Worm (Caenorhabditis elegans): ENCODE measurements around the gene bre-3.

DNA sequence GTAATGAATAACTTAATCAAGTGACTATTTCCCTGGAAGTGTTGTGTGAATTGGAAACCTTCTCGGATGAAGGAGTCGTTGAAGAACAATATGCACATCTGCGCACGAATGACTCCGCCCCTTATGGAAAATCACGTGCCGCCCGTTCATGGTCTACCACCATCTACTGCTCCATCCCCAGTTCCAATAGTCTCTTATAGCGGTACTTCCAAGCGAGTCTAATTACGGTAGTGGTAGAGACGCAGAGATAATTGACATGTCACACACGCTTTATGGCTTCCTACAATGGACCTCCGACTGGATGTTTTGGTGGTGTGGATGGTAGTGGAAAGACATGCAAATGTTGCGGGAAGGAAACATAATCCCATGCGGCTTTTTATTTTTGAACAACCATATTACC lies 34.3 kb downstream of the bre-3 start:
- no peak for TF ChIP-seq attf-5 (GFP tag; optimal IDR thresholded peaks at IDR 0.05)
- TF ChIP-seq egl-44 (GFP tag; IDR thresholded peaks at IDR 0.05): no peak
- TF ChIP-seq Y53F4B.3 (GFP tag; IDR thresholded peaks at IDR 0.05): no peak
- no peak for TF ChIP-seq bed-2 (GFP tag; IDR thresholded peaks at IDR 0.05)
- TF ChIP-seq ets-4 (GFP tag; optimal IDR thresholded peaks at IDR 0.05): no peak
- TF ChIP-seq chd-7 (tag; optimal IDR thresholded peaks at IDR 0.05): no peak
- no peak for TF ChIP-seq F49E8.2 (tag; optimal IDR thresholded peaks at IDR 0.05; ENCODE audit: insufficient read depth)
- no peak for TF ChIP-seq ceh-40 (GFP tag; IDR thresholded peaks at IDR 0.05)
- no peak for TF ChIP-seq lin-35 (GFP tag; optimal IDR thresholded peaks at IDR 0.05)
- no peak for TF ChIP-seq hmg-1.2 (GFP tag; IDR thresholded peaks at IDR 0.05)
- no peak for TF ChIP-seq zim-3 (tag; optimal IDR thresholded peaks at IDR 0.05)
- TF ChIP-seq tbx-9 (tag; optimal IDR thresholded peaks at IDR 0.05; ENCODE audit: borderline replicate concordance): no peak
- TF ChIP-seq nfya-1 (tag; optimal IDR thresholded peaks at IDR 0.05; ENCODE audit: borderline replicate concordance, insufficient read depth): no peak
